Worm (Caenorhabditis elegans): ENCODE measurements around the gene F42C5.6.

The F42C5.6 gene

ce11 chrIV:7344020-7344419 lies 35.1 kb upstream of the F42C5.6 start (continued):
- TF ChIP-seq dpl-1 (GFP tag; optimal IDR thresholded peaks at IDR 0.05): no peak
- TF ChIP-seq tbx-9 (tag; optimal IDR thresholded peaks at IDR 0.05; ENCODE audit: borderline replicate concordance): no peak
- TF ChIP-seq nhr-27 (tag; optimal IDR thresholded peaks at IDR 0.05): no peak
- TF ChIP-seq zim-3 (tag; optimal IDR thresholded peaks at IDR 0.05): peak; percentile 24
- TF ChIP-seq mxl-1 (tag; optimal IDR thresholded peaks at IDR 0.05): peak; percentile 23
- TF ChIP-seq nhr-90 (tag; optimal IDR thresholded peaks at IDR 0.05): peak; percentile 14
- TF ChIP-seq lag-1 (GFP tag; IDR thresholded peaks at IDR 0.05): no peak
- peak; percentile 32 for TF ChIP-seq T07F8.4 (tag; optimal IDR thresholded peaks at IDR 0.05)
- TF ChIP-seq pbrm-1 (GFP tag; IDR thresholded peaks at IDR 0.05): 0 out of 2 replicates have a peak, but pooled peaks have one; percentile 27
- TF ChIP-seq ztf-18 (tag; optimal IDR thresholded peaks at IDR 0.05): peak; percentile 32
- no peak for TF ChIP-seq aptf-3 (GFP tag; IDR thresholded peaks at IDR 0.05)
- TF ChIP-seq cebp-2 (GFP tag; IDR thresholded peaks at IDR 0.05): no peak
- TF ChIP-seq lsl-1 (GFP tag; optimal IDR thresholded peaks at IDR 0.05): no peak
- peak; percentile 11 for TF ChIP-seq repo-1 (tag; optimal IDR thresholded peaks at IDR 0.05)
- peak; percentile 51 for TF ChIP-seq madf-6 (GFP tag; IDR thresholded peaks at IDR 0.05)
- TF ChIP-seq F52B5.7 (tag; optimal IDR thresholded peaks at IDR 0.05): no peak
- peak; percentile 31 for TF ChIP-seq ZK185.1 (tag; optimal IDR thresholded peaks at IDR 0.05; ENCODE audit: poor library complexity, severe bottlenecking)
- no peak for TF ChIP-seq ceh-27 (GFP tag; optimal IDR thresholded peaks at IDR 0.05)
- TF ChIP-seq ceh-91 (GFP tag; IDR thresholded peaks at IDR 0.05): no peak
- TF ChIP-seq F57C9.4 (tag; optimal IDR thresholded peaks at IDR 0.05): no peak
- TF ChIP-seq snpc-4 (GFP tag; optimal IDR thresholded peaks at IDR 0.05): peak; percentile 52
- peak in 1 of 4 experiments; percentile 70 for TF ChIP-seq snpc-4 (tag; optimal IDR thresholded peaks at IDR 0.05)
- no peak for TF ChIP-seq lin-40 (tag; optimal IDR thresholded peaks at IDR 0.05)
- peak; percentile 27 for TF ChIP-seq chd-7 (tag; optimal IDR thresholded peaks at IDR 0.05)
- TF ChIP-seq athp-1 (tag; optimal IDR thresholded peaks at IDR 0.05): peak; percentile 19
- no peak for TF ChIP-seq unc-62 (GFP tag; optimal IDR thresholded peaks at IDR 0.05)
- TF ChIP-seq ceh-79 (tag; optimal IDR thresholded peaks at IDR 0.05): no peak
- TF ChIP-seq attf-6 (GFP tag; IDR thresholded peaks at IDR 0.05): 0 out of 2 replicates have a peak, but pooled peaks have one; percentile 35
- peak; percentile 68 for TF ChIP-seq dox-1 (GFP tag; IDR thresholded peaks at IDR 0.05)
- TF ChIP-seq K11D2.4 (GFP tag; IDR thresholded peaks at IDR 0.05): no peak
- TF ChIP-seq egrh-3 (GFP tag; IDR thresholded peaks at IDR 0.05): peak; percentile 20; the same call in 1 of the 2 replicates
- peak; percentile 88 for TF ChIP-seq lin-26 (GFP tag; IDR thresholded peaks at IDR 0.05)
- peak; percentile 54; the same call in 1 of the 2 replicates for TF ChIP-seq rcor-1 (GFP tag; IDR thresholded peaks at IDR 0.05)
- TF ChIP-seq sptf-2 (GFP tag; optimal IDR thresholded peaks at IDR 0.05): no peak
- no peak for TF ChIP-seq F57A8.1 (GFP tag; optimal IDR thresholded peaks at IDR 0.05)
- no peak for TF ChIP-seq Y53G8AR.9 (GFP tag; conservative IDR thresholded peaks at IDR 0.05)
- peak; percentile 28 for TF ChIP-seq lin-54 (GFP tag; optimal IDR thresholded peaks at IDR 0.05)
- no peak for TF ChIP-seq hrde-1 (tag; optimal IDR thresholded peaks at IDR 0.05; ENCODE audit: borderline replicate concordance)
- no peak for TF ChIP-seq somi-1 (GFP tag; optimal IDR thresholded peaks at IDR 0.05)
- TF ChIP-seq efl-1 (GFP tag; optimal IDR thresholded peaks at IDR 0.05): no peak
- TF ChIP-seq let-607 (tag; optimal IDR thresholded peaks at IDR 0.05): no peak
- peak; percentile 81 for TF ChIP-seq rpc-1 (optimal IDR thresholded peaks at IDR 0.05)
- TF ChIP-seq rpc-1 (tag; optimal IDR thresholded peaks at IDR 0.05): peak; percentile 86
- no peak for TF ChIP-seq mcd-1 (GFP tag; IDR thresholded peaks at IDR 0.05)
- no peak for TF ChIP-seq hlh-26 (GFP tag; conservative IDR thresholded peaks at IDR 0.05)
- no peak for TF ChIP-seq let-526 (GFP tag; IDR thresholded peaks at IDR 0.05)
